Worm (Caenorhabditis elegans): ENCODE data around the gene C15F1.1.

Gene C15F1.1

ce11 chrII:6968191-6968675, 21.4 kb upstream of the C15F1.1 start (continued):
- peak; percentile 37 for TF ChIP-seq F57A8.1 (GFP tag; optimal IDR thresholded peaks at IDR 0.05)
- peak; percentile 97 for TF ChIP-seq B0336.3 (GFP tag; IDR thresholded peaks at IDR 0.05)
- no peak for TF ChIP-seq dpl-1 (GFP tag; optimal IDR thresholded peaks at IDR 0.05)
- TF ChIP-seq B0035.1 (tag; optimal IDR thresholded peaks at IDR 0.05), result peak; percentile 57
- peak; percentile 85 for TF ChIP-seq B0019.2 (GFP tag; conservative IDR thresholded peaks at IDR 0.05)
- TF ChIP-seq ceh-91 (GFP tag; IDR thresholded peaks at IDR 0.05), result peak; percentile 73
- TF ChIP-seq tbx-9 (tag; optimal IDR thresholded peaks at IDR 0.05; ENCODE audit: borderline replicate concordance), result no peak
- TF ChIP-seq K11D2.4 (GFP tag; IDR thresholded peaks at IDR 0.05), result peak; percentile 57; the same call in 1 of the 2 replicates
- 0 out of 2 replicates have a peak, but pooled peaks have one; percentile 76 for TF ChIP-seq sea-2 (GFP tag; IDR thresholded peaks at IDR 0.05)
- peak; percentile 92 for TF ChIP-seq attf-6 (GFP tag; IDR thresholded peaks at IDR 0.05)
- peak; percentile 65 for TF ChIP-seq lin-54 (GFP tag; optimal IDR thresholded peaks at IDR 0.05)
- peak; percentile 78; the same call in 1 of the 2 replicates for TF ChIP-seq let-526 (GFP tag; IDR thresholded peaks at IDR 0.05)
- TF ChIP-seq ets-4 (GFP tag; optimal IDR thresholded peaks at IDR 0.05), result no peak
- TF ChIP-seq F10E7.11 (tag; optimal IDR thresholded peaks at IDR 0.05), result peak; percentile 79
- peak; percentile 56 for TF ChIP-seq mes-4 (tag; optimal IDR thresholded peaks at IDR 0.05)
- no peak for TF ChIP-seq ccch-3 (GFP tag; optimal IDR thresholded peaks at IDR 0.05)
- peak; percentile 74 for TF ChIP-seq egrh-3 (GFP tag; IDR thresholded peaks at IDR 0.05)
- TF ChIP-seq hmg-20 (GFP tag; IDR thresholded peaks at IDR 0.05), result peak; percentile 69; the same call in 1 of the 2 replicates
- TF ChIP-seq nhr-27 (tag; optimal IDR thresholded peaks at IDR 0.05), result peak; percentile 86
- TF ChIP-seq akir-1 (GFP tag; optimal IDR thresholded peaks at IDR 0.05), result peak; percentile 10
- TF ChIP-seq hlh-12 (tag; optimal IDR thresholded peaks at IDR 0.05), result peak; percentile 29
- peak; percentile 67 for TF ChIP-seq F52B5.7 (tag; optimal IDR thresholded peaks at IDR 0.05)
- TF ChIP-seq madf-3 (GFP tag; IDR thresholded peaks at IDR 0.05), result peak; percentile 68; the same call in 1 of the 2 replicates
- peak; percentile 97 for TF ChIP-seq snpc-1.1 (tag; optimal IDR thresholded peaks at IDR 0.05; ENCODE audit: insufficient read depth)
- TF ChIP-seq snpc-4 (GFP tag; optimal IDR thresholded peaks at IDR 0.05), result peak; percentile 97
- peak; percentile 97 to 99 (median 98) for TF ChIP-seq snpc-4 (tag; optimal IDR thresholded peaks at IDR 0.05)
- peak; percentile 70 for TF ChIP-seq ztf-18 (tag; optimal IDR thresholded peaks at IDR 0.05)
- TF ChIP-seq Y79H2A.3 (GFP tag; conservative IDR thresholded peaks at IDR 0.05), result 0 out of 2 replicates have a peak, but pooled peaks have one; percentile 36
- TF ChIP-seq Y95B8A.8 (GFP tag; IDR thresholded peaks at IDR 0.05), result peak; percentile 81
- TF ChIP-seq pha-4 (tag; optimal IDR thresholded peaks at IDR 0.05), result no peak
- peak; percentile 38 for TF ChIP-seq gei-17 (GFP tag; optimal IDR thresholded peaks at IDR 0.05)
- peak; percentile 53 for TF ChIP-seq F23B12.7 (tag; optimal IDR thresholded peaks at IDR 0.05; ENCODE audit: insufficient read depth)
- peak; percentile 85 for TF ChIP-seq F49E8.2 (tag; optimal IDR thresholded peaks at IDR 0.05; ENCODE audit: insufficient read depth)
- peak; percentile 40 for TF ChIP-seq B0261.1 (tag; optimal IDR thresholded peaks at IDR 0.05)
- TF ChIP-seq somi-1 (GFP tag; optimal IDR thresholded peaks at IDR 0.05), result no peak
- TF ChIP-seq Y53F4B.3 (GFP tag; IDR thresholded peaks at IDR 0.05), result peak; percentile 29; the same call in 1 of the 2 replicates
- TF ChIP-seq nfyb-1 (GFP tag; IDR thresholded peaks at IDR 0.05), result peak; percentile 93
- TF ChIP-seq rec-8 (tag; optimal IDR thresholded peaks at IDR 0.05), result peak in 1 of 2 experiments; percentile 61
- TF ChIP-seq nhr-80 (tag; optimal IDR thresholded peaks at IDR 0.05), result no peak
- peak; percentile 68 for TF ChIP-seq chd-7 (tag; optimal IDR thresholded peaks at IDR 0.05)
- TF ChIP-seq aptf-3 (GFP tag; IDR thresholded peaks at IDR 0.05), result 0 out of 2 replicates have a peak, but pooled peaks have one; percentile 62
- TF ChIP-seq zfh-2 (GFP tag; conservative IDR thresholded peaks at IDR 0.05), result no peak; the same call in 1 of the 2 replicates
- TF ChIP-seq F39B2.1 (GFP tag; IDR thresholded peaks at IDR 0.05), result peak; percentile 53; the same call in 1 of the 2 replicates
- TF ChIP-seq attf-3 (GFP tag; conservative IDR thresholded peaks at IDR 0.05), result peak; percentile 83
- TF ChIP-seq lin-35 (GFP tag; optimal IDR thresholded peaks at IDR 0.05), result peak in 1 of 3 experiments; percentile 44
- peak; percentile 59 for TF ChIP-seq tlf-1 (GFP tag; optimal IDR thresholded peaks at IDR 0.05)
- TF ChIP-seq zim-3 (tag; optimal IDR thresholded peaks at IDR 0.05), result peak; percentile 21

Data from whole organism, young adult.